Worm (Caenorhabditis elegans) whole organism, L4 larva: ENCODE results near the gene F10C1.3.

Source experiments
- F26F4.8 ChIP-seq: fragments of 200-800 bp; sonication (Bioruptor generic); conservative IDR thresholded peaks from 2 replicates; pipeline ENCODE4 v1.3.6; 2022; ENCODE audit warnings: missing genetic modification characterization, missing compliant biosample characterization
- gei-8 ChIP-seq: fragments of 200-800 bp; sonication (Bioruptor generic); optimal IDR thresholded peaks from 2 replicates; lab custom pipeline; 2018; ENCODE audit warnings: mild to moderate bottlenecking, missing genetic modification characterization, missing compliant biosample characterization
- lin-15B ChIP-seq: fragments of 150-350 bp; sonication (generic microtip); optimal IDR thresholded peaks from 3 replicates; lab custom pipeline; 2014; ENCODE audit warnings: missing biosample characterization, missing genetic modification characterization
- lin-39 ChIP-seq: fragments of 150-350 bp; optimal IDR thresholded peaks from 2 replicates; lab custom pipeline; 2014; ENCODE audit warnings: missing biosample characterization, missing genetic modification reagents, missing genetic modification characterization
- unc-39 ChIP-seq: sonication (generic microtip); optimal IDR thresholded peaks from 2 replicates; lab custom pipeline; 2017; ENCODE audit warnings: missing biosample characterization, missing genetic modification characterization
- ztf-11 ChIP-seq: fragments of 150-350 bp; optimal IDR thresholded peaks from 2 replicates; lab custom pipeline; 2014; ENCODE audit warnings: missing biosample characterization, missing genetic modification characterization

DNA sequence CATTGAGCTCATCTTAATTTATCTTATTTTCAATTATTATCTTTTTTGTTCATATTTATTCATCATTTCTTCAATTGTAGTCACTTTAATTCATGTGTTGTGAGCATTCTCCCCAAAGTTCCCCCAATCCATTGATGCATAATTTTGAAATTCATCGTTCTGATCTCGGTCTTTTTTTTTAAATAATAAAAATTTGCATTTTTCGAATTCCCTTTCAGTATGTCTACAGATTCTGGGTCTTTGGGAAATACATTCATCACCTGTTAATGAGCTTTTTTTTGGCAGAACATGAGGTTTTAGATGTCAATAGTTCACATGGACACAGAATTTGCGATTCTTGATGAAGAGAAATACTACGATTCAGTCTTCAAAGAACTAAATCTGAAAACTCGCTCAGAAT is 37.7 kb downstream of the F10C1.3 start, which contains the start of gene damt-1:
- TF ChIP-seq gei-8 (no peak), F26F4.8 (GFP tag; lab: Robert Waterston, UW) (no peak), lin-15B (tag; lab: Kevin White, UChicago) (no peak), unc-39 (tag; lab: Kevin White, UChicago) (no peak), lin-39 (tag; lab: Kevin White, UChicago) (no peak), ztf-11 (tag; lab: Kevin White, UChicago) (no peak)
